Worm (Caenorhabditis elegans) whole organism, late embryonic: ENCODE data around the gene pat-2.

Source experiments
- T23F11.4 ChIP-seq: fragments of 200-800 bp; sonication (Bioruptor generic); optimal IDR thresholded peaks from 2 replicates; lab custom pipeline; 2018; ENCODE audit warnings: mild to moderate bottlenecking, missing genetic modification characterization, missing compliant biosample characterization
- ceh-31 ChIP-seq: sonication (generic microtip); optimal IDR thresholded peaks from 2 replicates; lab custom pipeline; 2016; ENCODE audit warnings: missing genetic modification characterization, missing compliant biosample characterization
- madf-2 ChIP-seq: sonication (generic microtip); optimal IDR thresholded peaks from 2 replicates; lab custom pipeline; 2017; ENCODE audit warnings: missing genetic modification characterization, missing compliant biosample characterization
- pha-4 ChIP-seq: fragments of 150-350 bp; optimal IDR thresholded peaks from 2 replicates; lab custom pipeline; 2018; ENCODE audit warnings: missing biosample characterization, missing genetic modification reagents, missing genetic modification characterization
- ref-2 ChIP-seq: sonication (generic microtip); optimal IDR thresholded peaks from 2 replicates; lab custom pipeline; 2016; ENCODE audit warnings: missing genetic modification characterization, missing compliant biosample characterization

- TF ChIP-seq madf-2 (tag; lab: Kevin White, UChicago), result no peak
- TF ChIP-seq pha-4 (tag; lab: Kevin White, UChicago), result no peak
- no peak for TF ChIP-seq ref-2 (tag; lab: Kevin White, UChicago)
- TF ChIP-seq ceh-31 (tag; lab: Kevin White, UChicago), result no peak
- TF ChIP-seq T23F11.4 (GFP tag; lab: Kevin White, UChicago), result no peak
Measured at ce11 chrIII:8771162-8771561, 47.5 kb upstream of the pat-2 start, which contains the start of gene K02D10.2.
